Fruit fly (Drosophila melanogaster): ENCODE measurements around the gene GstD3.
A peak's percentile ranks its signal among the peaks of the same experiment; 100 is the strongest.

Gene GstD3

DNA sequence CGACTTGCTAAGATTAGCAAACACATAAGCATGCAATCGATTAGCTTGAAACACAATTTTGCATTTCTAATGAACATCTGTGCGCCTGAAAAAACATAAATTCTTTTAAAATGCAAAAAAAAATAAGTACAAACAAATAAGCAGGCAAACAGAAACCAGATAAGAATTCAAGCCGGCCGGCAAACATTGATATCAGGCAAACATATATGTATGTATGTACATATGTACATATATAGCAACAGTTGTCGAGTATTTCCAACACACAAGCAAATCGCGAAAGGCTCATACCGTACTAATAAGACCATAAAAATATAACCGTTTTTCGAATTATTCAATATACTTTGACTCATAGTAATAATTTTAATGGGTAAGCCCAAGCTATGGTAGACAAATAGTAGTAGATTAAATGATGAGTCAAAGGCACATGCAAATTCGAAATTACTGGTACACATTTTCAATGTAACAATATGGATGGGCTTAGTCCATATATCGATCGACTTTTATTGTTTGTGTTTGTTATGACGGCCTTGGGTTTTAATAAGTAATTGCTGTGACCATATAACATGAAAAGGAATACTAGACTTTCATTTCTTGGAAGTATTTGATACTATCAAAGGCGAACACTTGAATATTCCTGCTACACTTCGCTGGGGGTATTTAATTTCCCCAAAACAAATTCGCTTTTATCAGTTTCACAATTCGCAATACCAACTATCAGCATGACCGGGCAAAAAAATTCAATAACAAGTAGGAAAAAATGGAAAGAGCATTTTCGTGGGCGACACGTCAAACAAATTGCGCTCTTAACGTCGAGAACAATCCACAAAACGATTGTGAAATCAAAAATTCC lies 2.9 kb upstream of the GstD3 start:
- no peak for TF ChIP-seq CG14655 (GFP tag; optimal IDR thresholded peaks at IDR 0.05)
- TF ChIP-seq Pif1B (GFP tag; optimal IDR thresholded peaks at IDR 0.05) = no peak
- no peak for TF ChIP-seq CG12605 (GFP tag; IDR thresholded peaks at IDR 0.05)
- no peak for TF ChIP-seq D1 (tag; optimal IDR thresholded peaks at IDR 0.05)
- no peak for TF ChIP-seq CG4496 (GFP tag; IDR thresholded peaks at IDR 0.05)
- TF ChIP-seq Pif1A (GFP tag; optimal IDR thresholded peaks at IDR 0.05) = no peak
- no peak for TF ChIP-seq CG9948 (tag; optimal IDR thresholded peaks at IDR 0.05)
- TF ChIP-seq CG8301 (tag; optimal IDR thresholded peaks at IDR 0.05) = no peak
- TF ChIP-seq CG32121 (GFP tag; IDR thresholded peaks at IDR 0.05) = no peak
- no peak for TF ChIP-seq CG10348 (GFP tag; IDR thresholded peaks at IDR 0.05)

DNA sequence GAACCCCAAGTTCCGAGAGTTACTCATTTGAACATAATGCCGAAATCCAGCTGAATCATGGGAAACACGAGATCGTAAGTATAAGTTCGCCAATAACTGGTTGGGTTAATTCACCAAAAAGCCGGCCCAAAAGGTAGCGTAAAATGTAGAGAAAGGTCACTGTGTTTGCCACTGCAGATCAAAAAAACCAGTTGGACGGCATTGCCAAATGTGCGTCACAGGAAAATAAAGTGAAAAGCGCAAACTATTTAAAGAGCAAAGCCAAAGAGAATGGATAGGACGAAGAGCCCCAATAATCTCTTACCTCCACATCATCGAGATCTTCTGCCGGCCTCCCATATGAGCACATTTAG lies 2.2 kb upstream of the GstD3 start:
- no peak for TF ChIP-seq rn (GFP tag; IDR thresholded peaks at IDR 0.05)
- peak; percentile 84 for TF ChIP-seq EcR (GFP tag; optimal IDR thresholded peaks at IDR 0.05)
- peak; percentile 10; the same call in 1 of the 2 replicates for TF ChIP-seq CG12605 (GFP tag; IDR thresholded peaks at IDR 0.05)
- no peak for TF ChIP-seq CG10348 (GFP tag; IDR thresholded peaks at IDR 0.05)
- TF ChIP-seq CG4496 (GFP tag; IDR thresholded peaks at IDR 0.05) = no peak
- TF ChIP-seq Pif1B (GFP tag; optimal IDR thresholded peaks at IDR 0.05) = no peak

DNA sequence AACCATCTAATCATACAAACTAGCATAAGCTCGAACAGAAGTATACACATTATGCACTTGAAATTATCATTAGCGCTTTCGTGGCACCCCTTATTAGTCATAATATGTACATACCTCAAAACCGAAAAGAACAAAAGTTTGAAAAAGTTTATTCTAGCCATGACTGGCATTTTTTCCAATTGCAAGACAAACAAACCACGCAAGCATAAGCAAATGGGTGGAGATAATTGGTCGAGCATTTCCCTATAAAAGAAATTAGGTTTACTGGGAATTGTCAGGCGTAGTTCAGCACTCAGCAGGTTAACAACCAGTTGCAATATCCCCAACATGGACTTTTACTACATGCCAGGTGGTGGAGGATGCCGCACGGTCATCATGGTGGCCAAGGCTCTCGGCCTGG lies 1.2 kb upstream of the GstD3 start, which contains the start of gene GstD2:
Gene GstD2, plus strand, starts transcription at position 301 of the 400 bp plus-strand sequence.
- no peak for TF ChIP-seq CG8301 (tag; optimal IDR thresholded peaks at IDR 0.05)

DNA sequence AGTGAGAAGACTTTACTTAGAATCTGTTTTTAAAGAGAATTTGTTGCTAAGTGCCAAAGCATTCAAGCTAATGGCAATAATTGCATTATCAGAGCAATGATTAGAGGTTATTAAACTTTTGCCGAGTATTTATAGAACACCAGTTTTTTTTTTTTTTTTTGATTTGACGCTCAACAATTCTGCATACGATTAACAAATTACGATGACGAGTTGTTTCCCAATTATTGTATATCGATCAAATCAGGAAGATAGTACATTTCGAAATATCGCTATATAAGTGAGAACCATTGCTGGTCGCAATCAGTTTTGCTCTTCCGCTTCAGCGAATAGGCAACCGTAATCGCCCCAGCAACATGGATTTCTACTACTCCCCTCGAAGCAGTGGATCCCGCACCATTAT lies 932 bp downstream of the GstD3 start, which contains the start of gene GstD4:
Gene GstD4, plus strand, starts transcription at position 301 of the 400 bp plus-strand sequence.
- TF ChIP-seq EcR (GFP tag; optimal IDR thresholded peaks at IDR 0.05) (peak; percentile 21), CG15710 (tag; optimal IDR thresholded peaks at IDR 0.05) (no peak)

DNA sequence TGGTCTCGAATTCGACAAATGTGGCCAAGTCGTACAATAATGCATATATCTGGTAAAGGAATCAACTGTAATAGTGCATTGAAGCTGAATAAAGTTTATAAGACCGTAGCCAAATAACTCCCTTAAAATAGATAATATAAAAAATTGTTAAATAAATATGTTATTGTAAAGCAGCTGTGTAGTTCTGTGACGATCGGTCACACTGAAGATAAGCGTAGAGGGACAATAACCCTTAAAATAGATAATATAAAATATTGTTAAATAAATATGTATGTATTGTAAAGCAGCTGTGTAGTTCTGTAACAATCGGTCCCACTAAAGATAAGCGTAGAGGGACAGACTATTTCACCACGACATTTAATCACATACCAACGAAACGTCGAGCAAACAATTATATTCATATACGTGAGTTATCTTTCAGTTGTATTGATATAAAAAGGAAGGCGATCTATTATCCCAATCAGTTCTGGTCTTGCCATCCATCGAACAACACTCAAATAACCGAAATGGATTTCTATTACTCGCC lies 2.5 kb downstream of the GstD3 start, which contains the start of gene GstD5:
Gene GstD5, plus strand, starts transcription at position 476 of the 526 bp plus-strand sequence.
- peak; percentile 76 for TF ChIP-seq EcR (GFP tag; optimal IDR thresholded peaks at IDR 0.05)
- no peak for TF ChIP-seq CG15710 (tag; optimal IDR thresholded peaks at IDR 0.05)

DNA sequence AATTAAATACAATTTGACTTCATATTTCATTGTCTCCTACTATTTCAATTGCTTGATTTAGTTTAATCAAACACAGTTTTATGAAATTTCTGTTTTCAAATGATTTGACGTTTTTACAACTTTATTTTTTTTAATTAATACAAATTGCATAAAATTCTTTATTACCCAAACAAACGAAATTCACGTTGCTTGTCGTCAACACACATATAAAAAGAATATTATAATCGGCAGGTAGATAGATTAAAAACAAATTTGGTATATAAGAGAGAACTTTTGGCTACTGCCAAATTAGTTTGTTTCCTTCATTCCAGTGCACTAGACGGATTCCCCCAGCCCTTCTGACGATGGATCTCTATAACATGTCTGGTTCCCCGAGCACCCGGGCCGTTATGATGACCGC lies 4.0 kb downstream of the GstD3 start, which contains the start of gene GstD6:
Gene GstD6, plus strand, starts transcription at position 301 of the 400 bp plus-strand sequence.
- TF ChIP-seq CG13204 (GFP tag; optimal IDR thresholded peaks at IDR 0.05) (no peak), Snoo (tag; optimal IDR thresholded peaks at IDR 0.05) (no peak), rn (GFP tag; IDR thresholded peaks at IDR 0.05) (no peak), D1 (tag; optimal IDR thresholded peaks at IDR 0.05) (no peak), CG34367 (tag; optimal IDR thresholded peaks at IDR 0.05) (no peak), CG9948 (tag; optimal IDR thresholded peaks at IDR 0.05) (no peak), EcR (GFP tag; optimal IDR thresholded peaks at IDR 0.05) (no peak), Pif1B (GFP tag; optimal IDR thresholded peaks at IDR 0.05) (no peak), fd96Ca (GFP tag; IDR thresholded peaks at IDR 0.05) (no peak), Ets98B (GFP tag; IDR thresholded peaks at IDR 0.05) (no peak), CG10348 (GFP tag; IDR thresholded peaks at IDR 0.05) (no peak), CG8301 (tag; optimal IDR thresholded peaks at IDR 0.05) (no peak), CG12605 (GFP tag; IDR thresholded peaks at IDR 0.05) (no peak), CG4496 (GFP tag; IDR thresholded peaks at IDR 0.05) (no peak), CG32121 (GFP tag; IDR thresholded peaks at IDR 0.05) (no peak)

DNA sequence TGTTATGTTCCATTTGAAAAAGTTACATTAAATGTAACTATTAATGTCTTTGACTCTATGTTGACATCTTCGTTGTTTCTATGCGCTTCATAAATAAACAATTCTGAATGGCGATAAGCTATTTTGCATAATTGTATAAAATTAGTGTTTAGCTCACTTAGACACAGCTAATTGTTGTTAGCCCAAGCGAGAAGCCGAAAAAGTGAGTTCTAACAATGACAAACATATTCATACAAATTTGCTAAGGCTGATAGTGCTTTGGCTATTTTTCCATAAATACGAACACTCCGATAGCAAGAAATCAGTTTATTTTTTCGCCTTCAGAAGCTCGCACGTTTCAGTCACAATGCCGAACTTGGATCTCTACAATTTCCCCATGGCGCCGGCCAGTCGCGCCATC lies 5.3 kb downstream of the GstD3 start, which contains the start of gene GstD7:
Gene GstD7, plus strand, starts transcription at position 301 of the 400 bp plus-strand sequence.
- TF ChIP-seq rn (GFP tag; IDR thresholded peaks at IDR 0.05) (no peak), fd96Ca (GFP tag; IDR thresholded peaks at IDR 0.05) (no peak), EcR (GFP tag; optimal IDR thresholded peaks at IDR 0.05) (no peak), Pif1A (GFP tag; optimal IDR thresholded peaks at IDR 0.05) (no peak), Snoo (tag; optimal IDR thresholded peaks at IDR 0.05) (no peak), CG12605 (GFP tag; IDR thresholded peaks at IDR 0.05) (no peak), Pif1B (GFP tag; optimal IDR thresholded peaks at IDR 0.05) (no peak), CG8159 (tag; optimal IDR thresholded peaks at IDR 0.05) (no peak), CG34367 (tag; optimal IDR thresholded peaks at IDR 0.05) (no peak), CG9948 (tag; optimal IDR thresholded peaks at IDR 0.05) (no peak), D1 (tag; optimal IDR thresholded peaks at IDR 0.05) (no peak), CG10348 (GFP tag; IDR thresholded peaks at IDR 0.05) (no peak), CG4496 (GFP tag; IDR thresholded peaks at IDR 0.05) (no peak), CG13204 (GFP tag; optimal IDR thresholded peaks at IDR 0.05) (no peak)

DNA sequence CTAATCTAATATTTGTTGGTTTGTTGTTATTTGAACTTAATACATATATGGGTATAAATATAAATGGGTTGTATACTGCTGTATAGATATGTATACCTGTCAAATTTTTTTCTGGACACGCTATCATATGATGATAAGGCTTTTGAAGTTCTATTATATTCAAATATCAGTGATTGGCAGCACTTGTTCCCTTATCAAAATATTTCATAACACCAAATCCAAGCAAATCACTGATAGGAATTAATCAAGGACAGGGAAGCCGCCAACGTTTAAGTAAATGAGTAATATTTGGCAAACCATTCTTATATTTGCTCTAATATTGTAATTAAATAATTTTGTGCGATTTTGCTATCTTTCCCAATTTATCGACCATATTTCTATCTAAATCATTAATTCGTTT lies 6.4 kb downstream of the GstD3 start:
- no peak for TF ChIP-seq CG14655 (GFP tag; optimal IDR thresholded peaks at IDR 0.05)

Measured in whole organism, pupa.